Worm (Caenorhabditis elegans) whole organism, late embryonic: ENCODE measurements around the gene emb-9.

Experiments used
- hlh-15 ChIP-seq: sonication (generic microtip); optimal IDR thresholded peaks from 2 replicates; lab custom pipeline; 2016; ENCODE audit warnings: missing genetic modification characterization, missing compliant biosample characterization
- pros-1 ChIP-seq: fragments of 150-350 bp; optimal IDR thresholded peaks from 2 replicates; lab custom pipeline; 2014; ENCODE audit warnings: missing biosample characterization, missing genetic modification reagents, missing genetic modification characterization

DNA sequence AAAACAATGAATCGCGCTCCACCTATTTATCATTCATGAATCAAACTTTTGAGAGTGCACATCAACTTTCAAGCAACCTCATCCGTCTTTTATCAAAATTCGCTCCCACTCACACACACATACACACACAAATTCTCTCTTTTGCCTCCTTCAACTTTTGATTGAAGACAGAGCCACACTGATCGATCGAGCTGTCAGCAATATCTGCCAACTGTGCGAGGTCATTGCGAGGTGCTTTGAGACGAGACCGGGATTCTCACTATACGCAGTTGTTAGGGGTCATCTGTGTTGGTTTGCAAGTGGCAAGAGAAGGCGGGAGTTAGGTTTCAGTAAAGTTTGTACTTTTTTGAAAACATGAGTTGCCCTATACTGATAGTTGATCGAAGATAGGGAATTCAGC, 1.9 kb upstream of the emb-9 start:
- TF ChIP-seq pros-1 (tag; lab: Kevin White, UChicago) = no peak
- no peak for TF ChIP-seq hlh-15 (tag; lab: Kevin White, UChicago)
